Fruit fly (Drosophila melanogaster): ENCODE measurements around the gene sau.

dm6 chr2L:2212478-2212877, 13.7 kb upstream of the sau start, which contains the start of gene CG15385:
- TF ChIP-seq foxo (GFP tag; optimal IDR thresholded peaks at IDR 0.05) (no peak), usp (GFP tag; optimal IDR thresholded peaks at IDR 0.05) (no peak), Myc (optimal IDR thresholded peaks at IDR 0.05) (no peak)

Data from whole organism, wandering third instar larva.